Fruit fly (Drosophila melanogaster): ENCODE data around the gene LSm7.

Gene LSm7

DNA sequence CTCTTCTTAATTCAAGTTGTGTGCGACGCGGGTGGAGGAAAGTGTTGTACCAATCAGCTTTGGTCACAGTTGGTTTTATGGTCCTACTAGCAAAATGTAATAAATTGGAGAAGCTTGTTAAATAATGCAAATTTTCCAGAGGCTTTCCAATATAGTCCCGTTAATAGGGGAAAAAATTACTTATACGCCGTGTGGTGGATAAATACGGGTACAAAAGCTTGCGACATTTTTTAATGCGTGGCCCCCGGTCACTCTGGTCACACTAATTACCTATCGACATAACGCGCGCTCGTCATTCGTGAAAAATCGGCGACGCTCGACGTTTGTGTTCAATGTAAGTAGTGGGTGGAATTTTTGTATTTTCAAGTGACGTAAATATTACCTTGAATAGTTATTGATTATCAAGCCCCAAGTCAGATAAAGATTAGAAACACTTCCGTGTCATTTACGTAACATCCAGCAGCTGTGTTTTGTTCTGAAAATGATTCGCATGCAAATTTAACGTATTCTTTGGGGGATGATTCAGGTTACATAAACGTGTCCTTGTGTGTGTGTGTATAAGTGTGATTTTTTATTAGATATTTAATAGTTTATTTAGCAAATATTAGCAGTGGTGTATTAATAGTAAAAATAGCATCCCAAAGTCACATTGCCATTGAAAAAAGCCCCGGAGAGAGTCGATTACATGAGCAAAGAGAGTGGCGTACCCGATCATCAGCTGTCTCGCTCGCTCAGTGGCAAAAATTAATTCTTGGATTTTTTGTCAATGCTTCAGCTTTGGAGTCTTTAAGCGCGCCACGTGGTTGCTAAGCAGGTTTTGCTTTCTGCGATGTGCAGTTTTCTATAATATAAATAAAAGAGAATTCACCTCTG is 23.0 kb downstream of the LSm7 start, which contains the start of gene Cyt-c-p:
Cyt-c-p (plus strand) TSS at position 290 of the 873 bp plus-strand sequence.
- TF ChIP-seq bab1 (GFP tag; optimal IDR thresholded peaks at IDR 0.05) (peak; percentile 69), CG14711 (tag; optimal IDR thresholded peaks at IDR 0.05) (peak; percentile 0), cic (GFP tag; optimal IDR thresholded peaks at IDR 0.05) (peak; percentile 73), pad (GFP tag; optimal IDR thresholded peaks at IDR 0.05) (peak; percentile 86), Mnt (GFP tag; optimal IDR thresholded peaks at IDR 0.05) (peak; percentile 43), CG33017 (tag; optimal IDR thresholded peaks at IDR 0.05) (peak; percentile 27), CG5204 (GFP tag; optimal IDR thresholded peaks at IDR 0.05) (no peak), CG11617 (GFP tag; optimal IDR thresholded peaks at IDR 0.05) (peak; percentile 58), CG12768 (GFP tag; optimal IDR thresholded peaks at IDR 0.05) (no peak), cnc (optimal IDR thresholded peaks at IDR 0.05) (no peak), ovo (GFP tag; optimal IDR thresholded peaks at IDR 0.05) (peak; percentile 18), Clk (GFP tag; optimal IDR thresholded peaks at IDR 0.05) (no peak), CG7045 (GFP tag; optimal IDR thresholded peaks at IDR 0.05) (no peak), Crg-1 (GFP tag; optimal IDR thresholded peaks at IDR 0.05) (peak; percentile 6), CG1620 (GFP tag; optimal IDR thresholded peaks at IDR 0.05) (peak; percentile 47), kay (GFP tag; ENCODE audit: borderline replicate concordance) (peak; percentile 69), toe (GFP tag; optimal IDR thresholded peaks at IDR 0.05) (no peak), CG7101 (tag; optimal IDR thresholded peaks at IDR 0.05) (peak; percentile 54), Hr96 (GFP tag; optimal IDR thresholded peaks at IDR 0.05) (peak; percentile 25), tj (GFP tag; optimal IDR thresholded peaks at IDR 0.05) (peak; percentile 52)

DNA sequence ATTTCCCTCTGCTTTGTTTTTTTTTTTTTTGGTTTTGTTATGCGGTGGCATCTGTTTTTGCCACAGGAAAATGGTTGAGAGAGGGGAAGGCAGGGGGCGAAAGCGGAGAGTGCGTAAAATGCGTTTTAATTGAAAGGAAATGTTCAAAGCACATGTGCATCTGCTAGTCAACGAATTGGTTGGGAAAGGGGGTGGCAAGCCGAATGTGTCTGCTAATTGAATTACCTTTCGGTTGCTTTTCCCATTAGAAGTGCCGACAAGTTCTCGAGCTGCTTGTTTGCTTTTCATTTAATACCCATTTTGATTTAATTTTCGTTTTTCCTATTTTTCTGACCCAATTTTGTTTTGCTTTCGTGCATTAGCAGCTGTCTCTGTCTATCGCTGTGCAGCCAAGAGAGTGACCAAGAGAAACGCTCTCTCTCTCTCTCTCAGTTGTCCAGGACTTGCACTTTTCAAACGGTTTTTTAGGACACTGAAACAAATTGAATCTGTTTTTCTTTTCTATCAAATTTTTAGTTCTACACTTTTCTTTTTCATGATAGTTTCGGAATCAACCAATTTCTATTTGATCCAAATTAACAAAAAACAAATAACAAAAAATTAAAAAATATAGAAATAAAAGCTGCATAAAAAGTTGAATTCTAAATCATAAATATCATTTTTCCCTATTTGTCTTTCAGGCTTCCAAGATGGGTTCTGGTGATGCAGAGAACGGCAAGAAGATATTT is 24.3 kb downstream of the LSm7 start:
- no peak for TF ChIP-seq Mnt (GFP tag; optimal IDR thresholded peaks at IDR 0.05)
- TF ChIP-seq bab1 (GFP tag; optimal IDR thresholded peaks at IDR 0.05): no peak
- TF ChIP-seq kay (GFP tag; ENCODE audit: borderline replicate concordance): no peak
- TF ChIP-seq CG5204 (GFP tag; optimal IDR thresholded peaks at IDR 0.05): no peak

DNA sequence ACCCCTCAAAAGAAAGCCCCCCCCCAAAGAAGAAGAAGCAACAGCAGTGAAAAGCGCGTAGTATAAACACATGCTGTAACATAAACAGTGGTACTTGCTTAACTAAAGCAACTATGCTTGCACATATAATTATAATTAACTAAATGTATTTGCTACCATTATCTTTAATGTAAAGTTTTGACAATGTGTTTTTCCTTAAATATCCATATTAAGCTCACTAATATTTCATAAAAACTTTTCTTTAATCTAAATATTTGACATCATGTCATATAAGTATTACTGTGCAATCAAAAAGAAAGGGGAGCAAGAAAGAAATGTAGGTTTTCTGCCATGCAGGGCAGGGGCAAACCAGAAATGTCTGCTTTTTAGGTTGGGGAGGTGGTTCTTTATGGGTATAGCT is 26.1 kb downstream of the LSm7 start:
- TF ChIP-seq CG14711 (tag; optimal IDR thresholded peaks at IDR 0.05): peak; percentile 32
- TF ChIP-seq cnc (optimal IDR thresholded peaks at IDR 0.05): no peak
- peak; percentile 9 for TF ChIP-seq pad (GFP tag; optimal IDR thresholded peaks at IDR 0.05)

DNA sequence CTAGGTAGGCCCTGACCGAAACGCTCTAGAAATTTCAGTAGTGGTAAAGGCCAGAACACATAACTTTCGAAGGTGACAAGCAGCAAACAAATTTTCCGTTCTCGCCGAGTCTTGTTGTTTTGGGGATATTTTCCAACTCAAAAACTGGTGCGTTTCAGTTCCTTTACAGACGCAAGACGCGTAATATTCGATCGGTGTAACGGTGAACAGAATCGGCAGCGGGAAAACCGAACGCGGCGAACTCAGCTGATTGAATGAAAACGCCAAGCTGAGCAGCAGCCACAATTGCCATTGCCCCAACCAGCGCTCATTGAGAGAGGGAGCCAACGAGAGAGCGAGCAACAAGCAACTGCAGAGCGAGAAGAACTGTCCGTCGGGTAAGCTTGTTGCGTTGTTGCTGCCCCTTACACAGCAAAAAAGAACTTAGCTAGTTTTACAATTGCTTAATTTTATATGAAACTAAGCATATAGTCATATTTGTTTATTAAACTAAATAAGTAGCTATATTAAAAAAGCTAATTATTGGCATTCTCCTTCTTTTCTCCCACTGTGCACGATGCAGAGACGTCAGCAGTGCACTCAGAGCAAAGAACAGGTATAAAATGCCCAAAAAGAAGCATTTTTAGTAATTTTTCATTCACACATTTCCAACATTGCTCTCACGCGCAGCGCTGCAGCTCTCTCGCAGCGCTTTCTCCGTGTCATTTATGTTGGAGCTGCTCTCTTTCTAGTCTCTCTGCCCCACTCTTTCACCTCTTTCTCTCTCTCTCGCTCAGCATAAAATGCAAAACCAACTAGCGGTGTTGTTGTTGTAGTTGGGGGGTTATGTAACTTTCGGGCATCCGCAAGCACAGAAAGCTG is 26.8 kb downstream of the LSm7 start, which contains the start of the genes Cyt-c-d and CG31808:
Cyt-c-d (plus strand) TSS at position 51 of the 861 bp plus-strand sequence.
CG31808 (minus strand) TSS at position 355 of the 861 bp plus-strand sequence.
- TF ChIP-seq CG1620 (GFP tag; optimal IDR thresholded peaks at IDR 0.05): peak; percentile 34
- TF ChIP-seq bab1 (GFP tag; optimal IDR thresholded peaks at IDR 0.05): peak; percentile 88
- peak; percentile 71 for TF ChIP-seq CG5204 (GFP tag; optimal IDR thresholded peaks at IDR 0.05)
- peak; percentile 83 for TF ChIP-seq tj (GFP tag; optimal IDR thresholded peaks at IDR 0.05)
- no peak for TF ChIP-seq kay (GFP tag; ENCODE audit: borderline replicate concordance)
- peak; percentile 49 for TF ChIP-seq Clk (GFP tag; optimal IDR thresholded peaks at IDR 0.05)
- peak; percentile 72 for TF ChIP-seq toe (GFP tag; optimal IDR thresholded peaks at IDR 0.05)
- TF ChIP-seq cic (GFP tag; optimal IDR thresholded peaks at IDR 0.05): peak; percentile 68
- TF ChIP-seq Crg-1 (GFP tag; optimal IDR thresholded peaks at IDR 0.05): peak; percentile 49
- peak; percentile 83 for TF ChIP-seq CG11617 (GFP tag; optimal IDR thresholded peaks at IDR 0.05)
- no peak for TF ChIP-seq ovo (GFP tag; optimal IDR thresholded peaks at IDR 0.05)
- TF ChIP-seq Hr96 (GFP tag; optimal IDR thresholded peaks at IDR 0.05): peak; percentile 70
- TF ChIP-seq CG12768 (GFP tag; optimal IDR thresholded peaks at IDR 0.05): peak; percentile 69
- peak; percentile 85 for TF ChIP-seq CG14711 (tag; optimal IDR thresholded peaks at IDR 0.05)
- peak; percentile 89 for TF ChIP-seq CG7101 (tag; optimal IDR thresholded peaks at IDR 0.05)
- TF ChIP-seq Mnt (GFP tag; optimal IDR thresholded peaks at IDR 0.05): peak; percentile 43
- peak; percentile 53 for TF ChIP-seq pad (GFP tag; optimal IDR thresholded peaks at IDR 0.05)
- peak; percentile 88 for TF ChIP-seq CG33017 (tag; optimal IDR thresholded peaks at IDR 0.05)
- TF ChIP-seq CG7045 (GFP tag; optimal IDR thresholded peaks at IDR 0.05): peak; percentile 85
- TF ChIP-seq cnc (optimal IDR thresholded peaks at IDR 0.05): no peak

DNA sequence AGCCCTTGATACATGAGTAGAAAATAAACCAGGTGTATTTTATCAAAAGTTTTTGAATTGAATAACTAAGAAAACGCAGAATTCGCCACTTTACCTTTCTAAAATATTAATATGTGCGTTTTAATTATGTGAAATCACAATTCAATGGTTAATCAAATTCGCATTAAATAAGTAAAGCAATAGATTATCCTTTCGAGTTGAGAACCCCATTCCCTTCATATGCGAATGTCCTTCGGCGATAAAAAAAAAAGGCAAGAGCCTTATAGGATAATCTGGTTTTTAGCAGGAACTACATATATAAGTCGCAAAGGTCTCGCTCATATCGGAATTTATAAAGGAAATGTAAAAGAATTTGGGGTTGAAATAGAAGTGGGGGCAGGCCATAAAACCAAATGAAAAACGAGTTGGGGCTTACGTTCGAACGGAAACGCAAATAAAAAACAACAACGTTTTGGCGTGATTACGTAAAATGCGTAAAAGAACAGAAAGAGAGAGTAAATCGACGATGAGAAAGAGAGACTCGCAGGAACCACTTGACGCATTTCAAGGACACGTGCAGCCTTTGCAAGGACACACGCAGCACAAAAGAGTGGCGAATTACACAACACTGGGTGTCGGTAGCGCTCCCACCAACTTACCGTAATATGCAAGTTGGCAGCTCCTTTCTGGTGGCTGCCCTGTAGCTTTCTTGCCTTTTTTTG is 27.6 kb downstream of the LSm7 start:
- no peak for TF ChIP-seq cic (GFP tag; optimal IDR thresholded peaks at IDR 0.05)
- TF ChIP-seq kay (GFP tag; ENCODE audit: borderline replicate concordance): peak; percentile 58
- no peak for TF ChIP-seq CG14711 (tag; optimal IDR thresholded peaks at IDR 0.05)

Measured in whole organism, adult.